Fruit fly (Drosophila melanogaster): Measurements from ENCODE around the gene CG14662.

DNA sequence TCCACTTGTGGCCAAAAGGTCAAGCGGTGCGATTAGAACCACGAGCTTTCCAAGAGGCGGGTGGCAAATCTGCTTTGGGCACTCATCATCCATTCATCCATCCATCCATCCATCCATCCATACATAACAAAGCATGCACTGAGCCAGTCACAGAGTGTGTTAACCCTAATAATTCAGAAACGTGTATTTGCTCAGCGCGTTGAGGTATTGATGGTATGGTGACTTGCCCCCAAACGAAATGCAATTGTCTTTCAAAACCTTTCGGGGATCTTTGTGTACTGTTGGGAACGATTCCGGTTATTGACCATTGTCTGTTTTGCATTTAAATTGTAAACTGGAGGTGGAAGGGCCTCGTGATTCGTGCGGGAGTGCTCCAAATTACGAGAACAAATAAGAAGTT, 22.1 kb downstream of the CG14662 start:
- no peak for TF ChIP-seq CG8478 (optimal IDR thresholded peaks at IDR 0.05)
- TF ChIP-seq CTCF (optimal IDR thresholded peaks at IDR 0.05) = no peak

Measured in S2 (cell line).